Worm (Caenorhabditis elegans) whole organism, L4 larva: ENCODE data around the gene C13A10.1.

Experiments
- F49E8.2 ChIP-seq: sonication (generic microtip); optimal IDR thresholded peaks from 2 replicates; lab custom pipeline; 2016; ENCODE audit warnings: missing compliant biosample characterization, mild to moderate bottlenecking, missing genetic modification characterization, borderline replicate concordance
- T20F7.1 ChIP-seq: fragments of 200-800 bp; sonication (Bioruptor generic); optimal IDR thresholded peaks from 2 replicates; lab custom pipeline; 2018; ENCODE audit warnings: mild to moderate bottlenecking, missing genetic modification characterization, missing compliant biosample characterization
- T26A8.4 ChIP-seq: fragments of 200-800 bp; sonication (Bioruptor generic); IDR thresholded peaks from 2 replicates; pipeline ENCODE4 v1.3.6; 2022; ENCODE audit warnings: missing genetic modification characterization, missing compliant biosample characterization
- ZK546.5 ChIP-seq, 2 experiments: sonication (generic microtip); optimal IDR thresholded peaks; 2 replicates each; lab custom pipeline; 2017; ENCODE audit warnings: missing biosample characterization in 2 of 2, missing genetic modification characterization in 2 of 2
- aha-1 ChIP-seq: fragments of 150-350 bp; peaks from one replicate; lab custom pipeline; 2014; ENCODE audit warnings: missing biosample characterization, missing genetic modification characterization
- ces-1 ChIP-seq: fragments of 150-350 bp; sonication (generic microtip); optimal IDR thresholded peaks from 4 replicates; lab custom pipeline; 2014; ENCODE audit warnings: missing biosample characterization, missing genetic modification reagents, missing genetic modification characterization
- cey-2 ChIP-seq: sonication (generic microtip); optimal IDR thresholded peaks from 3 replicates; lab custom pipeline; 2017; ENCODE audit warnings: missing genetic modification characterization, mild to moderate bottlenecking, missing compliant biosample characterization, antibody characterized with exemption, borderline replicate concordance; ENCODE audit not compliant: insufficient read depth
- ctbp-1 ChIP-seq: fragments of 200-800 bp; sonication (Bioruptor generic); IDR thresholded peaks from 2 replicates; pipeline ENCODE4 v1.3.6; 2022; ENCODE audit warnings: missing genetic modification reagents, missing genetic modification characterization, missing compliant biosample characterization
- daf-8 ChIP-seq: fragments of 200-800 bp; sonication (Bioruptor generic); IDR thresholded peaks from 2 replicates; pipeline ENCODE4 v1.3.6; 2022; ENCODE audit warnings: missing genetic modification characterization, missing compliant biosample characterization
- dmd-6 ChIP-seq: fragments of 200-800 bp; sonication (Bioruptor generic); IDR thresholded peaks from 2 replicates; pipeline ENCODE4 v1.3.6; 2022; ENCODE audit warnings: missing genetic modification reagents, missing genetic modification characterization, missing compliant biosample characterization
- dmd-9 ChIP-seq: fragments of 200-800 bp; sonication (Bioruptor generic); IDR thresholded peaks from 2 replicates; pipeline ENCODE4 v1.3.6; 2022; ENCODE audit warnings: missing genetic modification reagents, missing genetic modification characterization, missing compliant biosample characterization
- dve-1 ChIP-seq: sonication (generic microtip); optimal IDR thresholded peaks from 2 replicates; lab custom pipeline; 2017; ENCODE audit warnings: antibody characterized with exemption, mild to moderate bottlenecking, missing genetic modification characterization, missing compliant biosample characterization; ENCODE audit not compliant: insufficient read depth
- fos-1 ChIP-seq: fragments of 150-350 bp; optimal IDR thresholded peaks from 2 replicates; lab custom pipeline; 2014; ENCODE audit warnings: missing biosample characterization, missing genetic modification characterization
- hmg-1.1 ChIP-seq: fragments of 200-800 bp; sonication (Bioruptor generic); IDR thresholded peaks from 2 replicates; pipeline ENCODE4 v1.3.6; 2022; ENCODE audit warnings: missing genetic modification reagents, missing genetic modification characterization, missing compliant biosample characterization
- lin-29 ChIP-seq: fragments of 200-800 bp; sonication (Bioruptor generic); IDR thresholded peaks from 2 replicates; pipeline ENCODE4 v1.3.6; 2022; ENCODE audit warnings: missing genetic modification reagents, missing genetic modification characterization, missing compliant biosample characterization
- lir-3 ChIP-seq: sonication (generic microtip); optimal IDR thresholded peaks from 2 replicates; lab custom pipeline; 2016; ENCODE audit warnings: mild to moderate bottlenecking, missing genetic modification characterization, missing compliant biosample characterization
- lsy-2 ChIP-seq, 2 experiments: fragments of 150-350 bp in 1 of 2; sonication (generic microtip) in 1 of 2; optimal IDR thresholded peaks; 2 replicates each; lab custom pipeline; 2014 to 2017; ENCODE audit warnings: missing biosample characterization in 2 of 2, missing genetic modification characterization in 2 of 2
- madf-5 ChIP-seq, 2 experiments: fragments of 200-800 bp; sonication (Bioruptor generic); IDR thresholded peaks; 2 replicates each; pipeline ENCODE4 v1.3.6; 2022; ENCODE audit warnings: missing compliant biosample characterization in 2 of 2, missing genetic modification characterization in 2 of 2
- mep-1 ChIP-seq: fragments of 150-350 bp; sonication (generic microtip); optimal IDR thresholded peaks from 3 replicates; lab custom pipeline; 2014; ENCODE audit warnings: missing biosample characterization, missing genetic modification characterization
- mes-2 ChIP-seq: sonication (generic microtip); optimal IDR thresholded peaks from 2 replicates; lab custom pipeline; 2016; ENCODE audit warnings: missing genotype, mild to moderate bottlenecking, missing genetic modification characterization, missing compliant biosample characterization; ENCODE audit not compliant: poor library complexity, severe bottlenecking
- nhr-102 ChIP-seq: sonication (generic microtip); optimal IDR thresholded peaks from 2 replicates; lab custom pipeline; 2016; ENCODE audit warnings: mild to moderate bottlenecking, missing genetic modification characterization, moderate library complexity, missing compliant biosample characterization
- nhr-41 ChIP-seq: fragments of 200-800 bp; sonication (Bioruptor generic); IDR thresholded peaks from 2 replicates; pipeline ENCODE4 v1.3.6; 2022; ENCODE audit warnings: missing genetic modification reagents, missing genetic modification characterization, missing compliant biosample characterization
- nhr-77 ChIP-seq: fragments of 150-350 bp; optimal IDR thresholded peaks from 2 replicates; lab custom pipeline; 2014; ENCODE audit warnings: missing biosample characterization, missing genetic modification characterization
- pha-4 ChIP-seq, 2 experiments: fragments of 150-350 bp in 1 of 2; fragments of 200-800 bp in 1 of 2; sonication (Bioruptor generic) in 1 of 2; IDR thresholded peaks in 1 of 2; optimal IDR thresholded peaks in 1 of 2; 2 replicates each; pipeline versions ENCODE4 v1.3.6 to Lab custom; 2014 to 2022; ENCODE audit warnings: missing genetic modification characterization in 2 of 2, missing genetic modification reagents in 2 of 2, missing biosample characterization in 1 of 2, missing compliant biosample characterization in 1 of 2
- php-3 ChIP-seq: fragments of 200-800 bp; sonication (Bioruptor generic); IDR thresholded peaks from 2 replicates; pipeline ENCODE4 v1.3.6; 2022; ENCODE audit warnings: missing genetic modification reagents, missing genetic modification characterization, missing compliant biosample characterization
- saeg-2 ChIP-seq: fragments of 200-800 bp; sonication (Bioruptor generic); IDR thresholded peaks from 2 replicates; pipeline ENCODE4 v1.3.6; 2022; ENCODE audit warnings: missing genetic modification reagents, missing genetic modification characterization, missing compliant biosample characterization
- set-16 ChIP-seq: fragments of 200-800 bp; sonication (Bioruptor generic); IDR thresholded peaks from 2 replicates; pipeline ENCODE4 v1.3.6; 2022; ENCODE audit warnings: missing genetic modification reagents, missing genetic modification characterization, missing compliant biosample characterization
- skn-1 ChIP-seq: fragments of 150-350 bp; optimal IDR thresholded peaks from 2 replicates; lab custom pipeline; 2014; ENCODE audit warnings: missing biosample characterization, missing genetic modification characterization
- snpc-4 ChIP-seq: fragments of 150-350 bp; optimal IDR thresholded peaks from 2 replicates; lab custom pipeline; 2014; ENCODE audit warnings: missing biosample characterization, missing genetic modification characterization
- tag-97 ChIP-seq: fragments of 200-800 bp; sonication (Bioruptor generic); IDR thresholded peaks from 2 replicates; pipeline ENCODE4 v1.3.6; 2022; ENCODE audit warnings: missing genetic modification characterization, missing compliant biosample characterization
- unc-39 ChIP-seq: sonication (generic microtip); optimal IDR thresholded peaks from 2 replicates; lab custom pipeline; 2017; ENCODE audit warnings: missing biosample characterization, missing genetic modification characterization
- unc-62 ChIP-seq, 3 experiments: fragments of 150-350 bp in 1 of 3; sonication (generic microtip); optimal IDR thresholded peaks in 2 of 3; peaks in 1 of 3; 1 replicate in 1 of 3; 2 replicates in 2 of 3; lab custom pipeline; 2014 to 2017; ENCODE audit warnings: missing biosample characterization in 3 of 3, missing genetic modification characterization in 3 of 3, missing genetic modification reagents in 3 of 3, missing genotype in 1 of 3
- zip-11 ChIP-seq: fragments of 200-800 bp; sonication (Bioruptor generic); IDR thresholded peaks from 2 replicates; pipeline ENCODE4 v1.3.6; 2022; ENCODE audit warnings: missing genetic modification characterization, missing compliant biosample characterization

C13A10.1 gene

DNA sequence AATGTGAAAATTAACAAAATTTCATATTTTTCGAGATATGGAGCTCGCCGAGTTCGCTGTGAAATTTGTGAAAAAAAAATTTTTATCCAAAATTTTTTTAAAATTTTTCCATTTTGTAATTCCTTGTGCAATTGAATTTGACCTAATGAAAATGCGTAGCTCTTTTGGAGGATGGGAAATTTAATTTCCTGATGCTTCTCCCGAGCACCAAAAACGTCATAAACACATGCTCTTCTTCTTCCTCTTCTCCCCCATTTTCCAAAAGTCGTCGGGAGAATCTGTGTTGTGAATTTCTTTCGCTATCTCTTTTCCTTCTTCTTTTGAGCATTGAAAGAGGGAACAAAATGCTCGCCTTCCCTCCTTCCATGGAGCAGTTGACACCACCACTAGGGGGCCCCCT lies 14.0 kb downstream of the C13A10.1 start:
- no peak for TF ChIP-seq php-3
- peak; percentile 89 for TF ChIP-seq ces-1 (GFP tag; lab: Kevin White, UChicago)
- peak in 1 of 2 experiments; percentile 7 for TF ChIP-seq lsy-2 (tag; optimal IDR thresholded peaks at IDR 0.05; lab: Kevin White, UChicago)
- no peak for TF ChIP-seq set-16
- peak; percentile 60 for TF ChIP-seq ctbp-1 (GFP tag; lab: Robert Waterston, UW)
- TF ChIP-seq hmg-1.1 (GFP tag; lab: Robert Waterston, UW): peak; percentile 30; the same call in 1 of the 2 replicates
- no peak for TF ChIP-seq cey-2 (tag; lab: Kevin White, UChicago)
- TF ChIP-seq mep-1 (tag; lab: Kevin White, UChicago): peak; percentile 10
- TF ChIP-seq aha-1: peak; percentile 30

DNA sequence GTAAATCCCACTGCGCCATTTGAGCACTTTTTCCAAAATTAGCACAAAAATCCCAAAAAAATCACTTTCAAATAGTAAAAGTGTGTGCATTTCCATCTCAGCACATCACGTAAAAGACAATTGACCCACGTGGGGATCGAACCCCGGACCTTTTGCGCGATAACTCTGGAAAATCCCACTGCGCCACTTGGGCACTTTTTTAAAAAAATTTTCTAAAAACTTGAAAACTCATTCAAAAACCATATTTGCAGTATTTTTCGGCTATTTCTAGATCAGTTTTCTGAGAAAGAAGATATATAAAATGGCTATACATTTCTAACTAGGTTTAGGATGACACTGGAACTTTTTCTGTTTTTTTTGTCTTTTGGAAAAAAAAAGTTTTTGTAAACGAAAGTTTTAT lies 15.4 kb downstream of the C13A10.1 start:
- TF ChIP-seq aha-1 (peak; percentile 1), unc-62 (GFP tag; optimal IDR thresholded peaks at IDR 0.05 in 1 of 2; lab: Kevin White, UChicago) (peak in 1 of 2 experiments; percentile 51), unc-62 (tag; optimal IDR thresholded peaks at IDR 0.05; lab: Kevin White, UChicago) (no peak), tag-97 (GFP tag; lab: Robert Waterston, UW) (no peak), lir-3 (no peak), zip-11 (GFP tag; lab: Robert Waterston, UW) (no peak)

DNA sequence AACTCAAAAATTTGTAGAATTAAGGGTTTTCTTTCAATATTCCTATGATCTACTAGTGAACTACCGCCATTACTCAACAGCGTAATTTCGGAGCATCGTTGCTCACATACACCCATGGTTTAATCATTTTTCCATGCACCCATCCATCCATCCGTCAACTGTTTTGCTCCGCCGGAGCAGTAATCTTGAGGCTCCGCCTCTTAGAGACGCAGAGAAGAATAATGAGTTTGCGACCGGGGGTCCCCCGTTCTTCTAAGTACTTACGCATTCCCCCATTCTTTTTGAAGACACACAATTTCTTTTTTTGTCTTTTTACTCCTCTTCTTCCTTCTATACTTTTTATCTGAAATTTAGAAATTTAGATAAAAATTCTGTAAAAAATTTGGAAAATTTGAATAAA lies 17.3 kb downstream of the C13A10.1 start:
- TF ChIP-seq F49E8.2 (tag; lab: Kevin White, UChicago): no peak
- TF ChIP-seq mes-2: peak; percentile 8
- no peak for TF ChIP-seq unc-62 (GFP tag; optimal IDR thresholded peaks at IDR 0.05 in 1 of 2; lab: Kevin White, UChicago)
- no peak for TF ChIP-seq unc-62 (tag; optimal IDR thresholded peaks at IDR 0.05; lab: Kevin White, UChicago)
- 0 out of 2 replicates have a peak, but pooled peaks have one; percentile 17 for TF ChIP-seq hmg-1.1 (GFP tag; lab: Robert Waterston, UW)

DNA sequence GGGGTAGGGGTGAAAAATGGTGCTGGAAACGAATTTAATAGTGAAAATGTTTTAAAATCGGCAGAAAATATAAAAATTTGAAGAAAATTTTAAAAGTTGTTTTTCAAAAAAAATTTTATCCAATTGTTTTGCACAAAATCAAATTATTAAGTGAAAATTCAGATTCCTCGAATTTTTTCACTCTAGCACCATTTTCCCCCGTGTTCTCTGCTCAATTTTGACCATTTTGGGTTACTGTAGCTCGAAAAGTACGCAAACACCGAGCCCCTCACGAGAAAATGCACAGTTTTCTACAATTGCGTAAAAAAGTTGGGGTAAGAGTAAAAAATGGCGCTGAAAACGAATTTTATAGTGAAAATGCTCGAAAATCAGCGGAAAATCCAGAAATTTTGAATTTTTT lies 25.6 kb downstream of the C13A10.1 start:
- TF ChIP-seq saeg-2 (no peak), madf-5 (GFP tag; IDR thresholded peaks at IDR 0.05; lab: Robert Waterston, UW) (no peak), lin-29 (no peak), zip-11 (GFP tag; lab: Robert Waterston, UW) (no peak), unc-39 (no peak), fos-1 (tag; lab: Kevin White, UChicago) (no peak), aha-1 (peak; percentile 77), pha-4 (GFP tag; IDR thresholded peaks at IDR 0.05; lab: Robert Waterston, UW) (no peak), pha-4 (tag; optimal IDR thresholded peaks at IDR 0.05; lab: Kevin White, UChicago) (no peak), dve-1 (tag; lab: Kevin White, UChicago) (no peak), unc-62 (GFP tag; optimal IDR thresholded peaks at IDR 0.05 in 1 of 2; lab: Kevin White, UChicago) (peak in 1 of 2 experiments; percentile 74), unc-62 (tag; optimal IDR thresholded peaks at IDR 0.05; lab: Kevin White, UChicago) (no peak), nhr-102 (tag; lab: Kevin White, UChicago) (no peak), dmd-9 (no peak), ZK546.5 (tag; optimal IDR thresholded peaks at IDR 0.05; lab: Kevin White, UChicago) (no peak), set-16 (no peak), skn-1 (no peak), daf-8 (GFP tag; lab: Robert Waterston, UW) (no peak)

DNA sequence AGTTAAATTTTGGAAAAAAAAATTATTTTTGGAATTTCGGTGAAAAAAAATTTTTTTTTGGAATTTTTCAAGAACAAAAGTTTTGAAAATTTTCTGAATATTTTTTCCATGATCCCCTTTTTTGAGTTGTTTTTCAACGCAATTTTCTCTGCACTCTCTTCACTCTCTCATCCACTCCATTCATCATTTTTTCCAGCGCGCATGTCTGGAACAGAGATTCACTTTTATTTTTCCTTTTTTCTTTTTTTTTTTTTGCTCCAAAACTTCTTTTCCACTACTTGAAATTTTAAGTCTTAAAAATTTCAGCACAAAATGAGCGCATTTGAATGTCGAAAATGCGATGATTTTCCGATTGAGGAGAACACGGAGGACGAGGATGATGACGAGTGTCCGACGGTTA lies 28.8 kb downstream of the C13A10.1 start, which contains the start of gene jip-1:
TSS of gene jip-1 (plus strand) at position 301 of the 400 bp plus-strand sequence.
- TF ChIP-seq dmd-6 (GFP tag; lab: Robert Waterston, UW) (no peak), T26A8.4 (GFP tag; lab: Robert Waterston, UW) (no peak), T20F7.1 (no peak), php-3 (no peak), snpc-4 (no peak), nhr-77 (no peak), nhr-41 (GFP tag; lab: Robert Waterston, UW) (no peak)
- TF ChIP-seq, all 104 proteins: peak for 0
